Fruit fly (Drosophila melanogaster): ENCODE results near the gene wol.
A peak's percentile ranks its signal among the peaks of the same experiment; 100 is the strongest.

The wol gene

DNA sequence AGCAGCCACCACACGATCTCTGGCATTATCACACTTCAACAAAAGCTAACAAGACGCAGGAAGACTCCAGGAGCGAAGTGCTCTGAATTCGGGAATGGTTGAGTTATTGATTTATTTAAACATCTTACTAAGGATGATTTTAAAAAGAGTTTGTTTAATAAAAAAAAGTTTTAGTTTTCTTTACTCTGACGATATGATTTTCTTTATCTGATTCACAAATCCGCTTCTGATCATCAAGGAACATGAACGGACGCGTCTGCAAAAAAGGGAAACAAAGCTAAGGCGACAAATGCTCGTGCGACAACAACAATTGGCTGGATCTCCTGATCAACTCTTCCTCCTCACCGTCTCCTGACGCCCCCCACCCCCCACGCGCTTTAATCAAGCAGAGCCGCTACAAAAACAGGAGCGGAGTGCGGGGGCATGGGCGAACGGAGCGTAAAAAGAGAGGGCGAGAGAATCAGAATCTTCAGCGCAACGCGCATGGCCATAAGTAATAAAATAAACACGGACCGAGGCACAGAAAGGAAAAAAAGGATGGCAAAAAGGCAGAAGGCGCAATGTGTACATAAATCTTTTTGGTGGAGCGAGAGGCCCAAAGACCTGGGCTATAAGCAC lies 3.5 kb downstream of the wol start (continued):
- no peak for TF ChIP-seq CG15011 (GFP tag; optimal IDR thresholded peaks at IDR 0.05)
- TF ChIP-seq NC2β (GFP tag; optimal IDR thresholded peaks at IDR 0.05), result no peak
- no peak for TF ChIP-seq nmo (GFP tag; optimal IDR thresholded peaks at IDR 0.05)
- TF ChIP-seq CG7928 (GFP tag; optimal IDR thresholded peaks at IDR 0.05), result no peak

DNA sequence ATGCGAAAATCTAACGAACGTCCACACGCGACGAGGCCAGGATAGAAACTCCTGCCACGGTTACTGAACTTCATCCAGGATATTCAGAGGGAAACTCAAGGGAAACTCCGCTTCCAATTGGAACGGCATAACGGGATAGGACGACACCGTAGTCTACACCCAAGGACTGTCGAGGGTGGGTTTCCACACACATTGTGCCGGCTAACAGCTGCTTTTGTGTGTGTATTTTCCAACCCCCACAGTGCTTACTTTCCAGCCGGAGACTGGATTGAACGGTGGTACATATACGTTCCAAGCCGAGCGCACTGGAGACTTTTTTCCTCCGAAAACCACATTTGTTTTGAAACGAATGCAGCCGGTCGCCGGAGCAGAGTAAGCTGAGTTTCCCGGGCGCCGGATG lies 5.7 kb downstream of the wol start:
- peak; percentile 72 for TF ChIP-seq pros (GFP tag; optimal IDR thresholded peaks at IDR 0.05)
- TF ChIP-seq insv (GFP tag; optimal IDR thresholded peaks at IDR 0.05), result peak; percentile 56 to 88
- TF ChIP-seq CG42726 (GFP tag; IDR thresholded peaks at IDR 0.05; ENCODE audit: partially characterized antibody), result no peak
- no peak for TF ChIP-seq hth (optimal IDR thresholded peaks at IDR 0.05)
- TF ChIP-seq phol (tag; optimal IDR thresholded peaks at IDR 0.05), result no peak
- 0 out of 3 replicates have a peak, but pooled peaks have one; percentile 18 for TF ChIP-seq CG34224 (GFP tag; IDR thresholded peaks at IDR 0.05; ENCODE audit: partially characterized antibody)
- TF ChIP-seq crp (GFP tag; optimal IDR thresholded peaks at IDR 0.05), result peak in 1 of 2 experiments; percentile 37
- TF ChIP-seq CG17912 (GFP tag; optimal IDR thresholded peaks at IDR 0.05), result no peak
- peak; percentile 20; the same call in 1 of the 2 replicates for TF ChIP-seq CG32767 (GFP tag; IDR thresholded peaks at IDR 0.05)
- 0 out of 2 replicates have a peak, but pooled peaks have one; percentile 8 for TF ChIP-seq bowl (GFP tag; IDR thresholded peaks at IDR 0.05)
- TF ChIP-seq Med (GFP tag), result peak; percentile 24
- no peak for TF ChIP-seq CG9876 (GFP tag; optimal IDR thresholded peaks at IDR 0.05)
- TF ChIP-seq CG4360 (GFP tag; IDR thresholded peaks at IDR 0.05), result no peak
- no peak for TF ChIP-seq HLHmδ (GFP tag; optimal IDR thresholded peaks at IDR 0.05)
- TF ChIP-seq unpg (GFP tag; optimal IDR thresholded peaks at IDR 0.05), result no peak
- TF ChIP-seq lmd (GFP tag; IDR thresholded peaks at IDR 0.05), result no peak
- no peak for TF ChIP-seq CG6175 (GFP tag; IDR thresholded peaks at IDR 0.05)
- no peak for TF ChIP-seq E2f1 (GFP tag; IDR thresholded peaks at IDR 0.05)
- TF ChIP-seq seq (GFP tag; IDR thresholded peaks at IDR 0.05), result peak; percentile 83
- peak; percentile 36 for TF ChIP-seq CG10431 (GFP tag; optimal IDR thresholded peaks at IDR 0.05)
- TF ChIP-seq CG9797 (GFP tag; optimal IDR thresholded peaks at IDR 0.05), result no peak
- peak; percentile 14; the same call in 1 of the 2 replicates for TF ChIP-seq bbx (GFP tag; IDR thresholded peaks at IDR 0.05; ENCODE audit: partially characterized antibody)
- TF ChIP-seq CG4404 (GFP tag; IDR thresholded peaks at IDR 0.05), result no peak
- TF ChIP-seq Deaf1 (tag; optimal IDR thresholded peaks at IDR 0.05), result peak; percentile 73
- TF ChIP-seq da (GFP tag; optimal IDR thresholded peaks at IDR 0.05), result no peak
- TF ChIP-seq twi (tag; optimal IDR thresholded peaks at IDR 0.05), result peak; percentile 17
- TF ChIP-seq CG12155 (GFP tag; optimal IDR thresholded peaks at IDR 0.05), result no peak
- TF ChIP-seq chinmo (GFP tag; IDR thresholded peaks at IDR 0.05; ENCODE audit: partially characterized antibody), result no peak
- TF ChIP-seq CG8765 (GFP tag; IDR thresholded peaks at IDR 0.05), result no peak

DNA sequence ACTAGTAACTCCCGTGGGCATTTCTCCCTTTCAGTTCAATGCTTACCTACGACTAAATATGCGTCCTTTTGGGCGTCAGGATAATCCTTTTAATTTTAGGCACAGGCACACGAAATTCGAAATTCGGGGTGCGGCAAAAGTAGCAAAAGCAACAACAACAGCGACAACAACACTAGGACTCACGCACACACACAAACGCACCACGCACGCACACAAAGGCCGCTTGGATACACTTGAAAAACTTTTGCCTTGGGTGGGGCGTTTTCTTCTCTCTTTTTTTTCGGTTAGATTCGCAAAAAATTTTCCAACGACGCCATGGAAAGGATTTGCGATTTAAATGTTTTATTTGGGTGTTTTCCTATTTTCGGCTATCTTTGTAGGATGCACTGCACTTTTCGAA lies 6.4 kb downstream of the wol start:
- TF ChIP-seq CG13624 (GFP tag; optimal IDR thresholded peaks at IDR 0.05), result no peak
- no peak for TF ChIP-seq CG42726 (GFP tag; IDR thresholded peaks at IDR 0.05; ENCODE audit: partially characterized antibody)
- TF ChIP-seq zf30C (GFP tag; optimal IDR thresholded peaks at IDR 0.05), result peak; percentile 78
- no peak for TF ChIP-seq prd (optimal IDR thresholded peaks at IDR 0.05)
- no peak for TF ChIP-seq prd (GFP tag; IDR thresholded peaks at IDR 0.05)
- 0 out of 2 replicates have a peak, but pooled peaks have one; percentile 22 for TF ChIP-seq Rfx (GFP tag; IDR thresholded peaks at IDR 0.05)
- no peak for TF ChIP-seq CG9727 (GFP tag; optimal IDR thresholded peaks at IDR 0.05)
- peak; percentile 25; the same call in 1 of the 3 replicates for TF ChIP-seq row (GFP tag; IDR thresholded peaks at IDR 0.05)
- TF ChIP-seq kay (GFP tag; optimal IDR thresholded peaks at IDR 0.05), result no peak
- TF ChIP-seq cg (GFP tag; optimal IDR thresholded peaks at IDR 0.05), result peak; percentile 64
- TF ChIP-seq CG30020 (tag; optimal IDR thresholded peaks at IDR 0.05), result no peak
- TF ChIP-seq NFAT (GFP tag; IDR thresholded peaks at IDR 0.05), result 0 out of 2 replicates have a peak, but pooled peaks have one; percentile 9
- TF ChIP-seq danr (GFP tag; IDR thresholded peaks at IDR 0.05), result no peak
- TF ChIP-seq CG11093 (GFP tag; IDR thresholded peaks at IDR 0.05), result no peak
- no peak for TF ChIP-seq Awh (GFP tag; IDR thresholded peaks at IDR 0.05)
- peak; percentile 33 for TF ChIP-seq sqz (GFP tag; optimal IDR thresholded peaks at IDR 0.05)
- 0 out of 2 replicates have a peak, but pooled peaks have one; percentile 23 for TF ChIP-seq Atf6 (GFP tag; IDR thresholded peaks at IDR 0.05)
- no peak for TF ChIP-seq unpg (GFP tag; optimal IDR thresholded peaks at IDR 0.05)
- no peak for TF ChIP-seq CG10959 (GFP tag; IDR thresholded peaks at IDR 0.05)
